Worm (Caenorhabditis elegans): Measurements from ENCODE around the gene gcy-29.

ce11 chrII:14578013-14578412, 29.4 kb upstream of the gcy-29 start, which contains the start of gene nspb-7:
- no peak for TF ChIP-seq madf-2 (tag; optimal IDR thresholded peaks at IDR 0.05)
- no peak for TF ChIP-seq npax-4 (tag; optimal IDR thresholded peaks at IDR 0.05)
